Fruit fly (Drosophila melanogaster) whole organism, embryonic: Measurements from ENCODE around the gene IntS10.

Experiments used
- CG12391 ChIP-seq: fragments of 200-800 bp; sonication (Bioruptor generic); optimal IDR thresholded peaks from 3 replicates; lab custom pipeline; 2018; ENCODE audit warnings: missing biosample characterization, mild to moderate bottlenecking, missing genetic modification characterization, moderate library complexity
- CG17328 ChIP-seq: fragments of 200-800 bp; sonication (Bioruptor generic); IDR thresholded peaks from 2 replicates; pipeline ENCODE4 v1.3.6; 2022; ENCODE audit warnings: missing biosample characterization, missing genetic modification characterization
- CG4424 ChIP-seq: fragments of 200-800 bp; sonication (Bioruptor generic); optimal IDR thresholded peaks from 3 replicates; lab custom pipeline; 2016; ENCODE audit warnings: missing biosample characterization, missing genetic modification characterization
- CG6765 ChIP-seq: fragments of 200-800 bp; sonication (Bioruptor generic); optimal IDR thresholded peaks from 3 replicates; lab custom pipeline; 2017; ENCODE audit warnings: missing biosample characterization, mild to moderate bottlenecking, missing genetic modification characterization
- CG8944 ChIP-seq: fragments of 200-800 bp; sonication (Bioruptor generic); optimal IDR thresholded peaks from 3 replicates; lab custom pipeline; 2016; ENCODE audit warnings: missing biosample characterization, missing genetic modification characterization
- Dip3 ChIP-seq: fragments of 200-800 bp; sonication (Bioruptor generic); optimal IDR thresholded peaks from 3 replicates; lab custom pipeline; 2016; ENCODE audit warnings: missing biosample characterization, missing genetic modification characterization
- Dref ChIP-seq: fragments of 200-800 bp; sonication (Bioruptor generic); IDR thresholded peaks from 2 replicates; pipeline ENCODE4 v1.3.6; 2022; ENCODE audit warnings: missing biosample characterization, missing genetic modification characterization
- Neu2 ChIP-seq: fragments of 200-800 bp; sonication (Bioruptor generic); optimal IDR thresholded peaks from 3 replicates; lab custom pipeline; 2016; ENCODE audit warnings: missing biosample characterization, missing genetic modification characterization, borderline replicate concordance
- cato ChIP-seq: fragments of 200-800 bp; sonication (Bioruptor generic); optimal IDR thresholded peaks from 2 replicates; lab custom pipeline; 2016; ENCODE audit warnings: missing biosample characterization, missing genetic modification characterization, borderline replicate concordance
- caup ChIP-seq: fragments of 200-800 bp; sonication (Bioruptor generic); optimal IDR thresholded peaks from 3 replicates; lab custom pipeline; 2017; ENCODE audit warnings: missing biosample characterization, mild to moderate bottlenecking, missing genetic modification characterization, moderate library complexity; ENCODE audit not compliant: severe bottlenecking

DNA sequence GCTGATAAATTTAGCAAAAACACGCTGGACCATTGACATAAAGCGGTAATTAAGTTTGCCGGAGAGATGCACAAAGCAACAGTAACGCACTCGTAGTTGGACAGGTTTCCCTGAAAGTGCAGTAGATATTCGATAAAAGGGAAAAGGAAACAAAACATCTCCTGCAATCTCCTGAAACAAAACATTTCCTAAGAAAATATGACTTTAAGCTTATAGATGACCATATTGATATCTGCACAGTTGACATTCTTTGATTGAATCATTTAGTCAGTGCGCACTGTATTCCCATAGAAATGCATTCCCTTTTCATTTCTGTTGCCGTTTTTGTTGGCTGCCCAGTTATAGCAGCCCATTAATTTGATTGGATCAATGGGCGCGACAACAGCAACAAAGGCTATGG lies 46.3 kb downstream of the IntS10 start:
- TF ChIP-seq CG6765 (GFP tag; lab: Kevin White, UChicago) (no peak), Neu2 (GFP tag; lab: Kevin White, UChicago) (no peak), Dip3 (no peak), caup (no peak), CG17328 (GFP tag; lab: Robert Waterston, UW) (peak; percentile 73), CG8944 (GFP tag; lab: Kevin White, UChicago) (peak; percentile 49), CG4424 (no peak), CG12391 (peak; percentile 62), cato (GFP tag; lab: Kevin White, UChicago) (peak; percentile 18), Dref (GFP tag; lab: Robert Waterston, UW) (no peak)
